Fruit fly (Drosophila melanogaster) S2 (cell line): ENCODE data around the gene CG15515.

Source experiments
- CG8478 ChIP-seq: fragments of >200 bp; optimal IDR thresholded peaks from 2 replicates; lab custom pipeline; 2018
- CTCF ChIP-seq, 2 experiments: fragments of >200 bp; optimal IDR thresholded peaks; 2 replicates each; lab custom pipeline; 2018

DNA sequence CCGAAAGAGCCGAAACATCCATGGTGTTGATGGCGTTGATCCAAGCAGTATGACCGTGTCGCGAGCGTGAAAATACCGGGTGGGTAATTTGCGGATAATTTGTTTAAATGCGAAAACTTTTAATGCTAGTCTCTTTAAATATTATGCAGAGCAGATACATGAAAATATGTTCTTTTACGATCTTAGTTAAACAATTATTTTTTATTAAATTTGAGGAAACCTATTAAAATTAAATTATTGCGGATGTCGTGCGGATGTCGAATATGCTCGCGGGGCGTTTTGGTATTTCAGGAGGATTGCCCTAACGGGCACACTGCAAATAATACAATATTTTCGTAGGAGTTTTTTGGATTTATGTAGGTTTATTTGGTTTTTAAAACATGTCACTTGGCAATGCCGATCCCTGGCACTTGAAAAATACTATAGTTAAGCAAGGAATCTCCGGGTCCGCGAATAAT is 27.8 kb downstream of the CG15515 start, which contains the start of the genes Cog7, CG42557 and CG42558:
- TF ChIP-seq CG8478 = no peak
- TF ChIP-seq CTCF (optimal IDR thresholded peaks at IDR 0.05; lab: Kevin White, UChicago) = no peak
